Worm (Caenorhabditis elegans): ENCODE measurements around the gene C29F9.8.

DNA sequence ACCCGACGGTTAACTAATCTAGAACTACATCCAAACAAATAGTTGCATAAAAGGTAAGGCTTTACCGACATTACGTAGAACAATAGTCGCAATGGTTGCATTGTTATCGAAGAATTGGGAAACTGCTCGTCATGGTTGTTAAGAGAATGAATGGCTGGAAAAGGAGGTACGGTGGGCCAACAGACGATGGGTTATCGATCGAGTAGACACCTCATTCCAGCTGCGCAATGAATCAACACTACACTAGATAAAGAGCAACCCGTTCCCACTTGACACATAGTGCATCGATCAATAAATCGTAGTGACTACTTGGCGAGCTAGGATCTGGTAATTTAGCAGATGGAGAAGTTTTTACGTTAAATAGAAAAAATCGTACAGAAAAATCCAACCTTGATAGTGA, 48.2 kb upstream of the C29F9.8 start, which contains the start of the genes T17A3.12 and fbxb-83:
- TF ChIP-seq ama-1 (optimal IDR thresholded peaks at IDR 0.05) (no peak), aly-1 (tag; optimal IDR thresholded peaks at IDR 0.05) (no peak), hmg-4 (GFP tag; optimal IDR thresholded peaks at IDR 0.05) (no peak), scrt-1 (GFP tag; IDR thresholded peaks at IDR 0.05) (no peak), B0310.2 (tag; optimal IDR thresholded peaks at IDR 0.05) (no peak), tbx-11 (GFP tag; IDR thresholded peaks at IDR 0.05) (no peak), hmbx-1 (tag; optimal IDR thresholded peaks at IDR 0.05) (no peak), flt-1 (GFP tag; IDR thresholded peaks at IDR 0.05) (no peak), ceh-36 (tag; optimal IDR thresholded peaks at IDR 0.05) (no peak), pes-1 (GFP tag; IDR thresholded peaks at IDR 0.05) (no peak), sea-1 (GFP tag; conservative IDR thresholded peaks at IDR 0.05) (no peak), ets-7 (tag; optimal IDR thresholded peaks at IDR 0.05) (no peak), ceh-13 (GFP tag; optimal IDR thresholded peaks at IDR 0.05) (no peak), hnd-1 (tag; optimal IDR thresholded peaks at IDR 0.05) (no peak)
